Fruit fly (Drosophila melanogaster) whole organism, embryonic: ENCODE results near the gene cher.

Experiments
- Adf1 ChIP-seq: fragments of 200-800 bp; sonication (Bioruptor generic); IDR thresholded peaks from 2 replicates; pipeline ENCODE4 v1.3.6; 2022; ENCODE audit warnings: missing biosample characterization, missing genetic modification characterization
- B-H1 ChIP-seq: fragments of 200-800 bp; sonication (Bioruptor generic); IDR thresholded peaks from 3 replicates; pipeline ENCODE4 v1.3.6; 2022; ENCODE audit warnings: missing biosample characterization, missing genetic modification characterization
- C15 ChIP-seq: fragments of 200-800 bp; sonication (Bioruptor generic); IDR thresholded peaks from 3 replicates; pipeline ENCODE4 v1.3.6; 2022; ENCODE audit warnings: missing biosample characterization, missing genetic modification characterization
- CG10274 ChIP-seq: fragments of 200-800 bp; sonication (Bioruptor generic); optimal IDR thresholded peaks from 3 replicates; lab custom pipeline; 2017; ENCODE audit warnings: missing biosample characterization, mild to moderate bottlenecking, missing genetic modification characterization
- CG11093 ChIP-seq: fragments of 200-800 bp; sonication (Bioruptor generic); IDR thresholded peaks from 3 replicates; pipeline ENCODE4 v1.3.6; 2022; ENCODE audit warnings: missing biosample characterization, missing genetic modification characterization
- CG11456 ChIP-seq: fragments of 200-800 bp; sonication (Bioruptor generic); IDR thresholded peaks from 3 replicates; pipeline ENCODE4 v1.3.6; 2022; ENCODE audit warnings: missing biosample characterization, missing genetic modification characterization
- CG12071 ChIP-seq: fragments of 200-800 bp; sonication (Bioruptor generic); optimal IDR thresholded peaks from 3 replicates; lab custom pipeline; 2018; ENCODE audit warnings: missing biosample characterization, mild to moderate bottlenecking, missing genetic modification characterization
- CG1233 ChIP-seq: fragments of 200-800 bp; sonication (Bioruptor generic); optimal IDR thresholded peaks from 4 replicates; lab custom pipeline; 2018; ENCODE audit warnings: missing biosample characterization, mild to moderate bottlenecking, missing genetic modification characterization
- CG13424 ChIP-seq: fragments of 200-800 bp; sonication (Bioruptor generic); optimal IDR thresholded peaks from 2 replicates; lab custom pipeline; 2019; ENCODE audit warnings: missing biosample characterization, mild to moderate bottlenecking, missing genetic modification characterization, moderate library complexity
- CG16863 ChIP-seq: fragments of 200-800 bp; sonication (Bioruptor generic); optimal IDR thresholded peaks from 3 replicates; lab custom pipeline; 2016; ENCODE audit warnings: missing biosample characterization, missing genetic modification characterization
- CG18476 ChIP-seq: fragments of 200-800 bp; sonication (Bioruptor generic); optimal IDR thresholded peaks from 2 replicates; lab custom pipeline; 2016; ENCODE audit warnings: missing biosample characterization, mild to moderate bottlenecking, missing genetic modification characterization
- CG18619 ChIP-seq: fragments of 200-800 bp; sonication (Bioruptor generic); optimal IDR thresholded peaks from 3 replicates; lab custom pipeline; 2017; ENCODE audit warnings: missing biosample characterization, mild to moderate bottlenecking, missing genetic modification characterization
- CG2199 ChIP-seq: fragments of 200-800 bp; sonication (Bioruptor generic); IDR thresholded peaks from 3 replicates; pipeline ENCODE4 v1.3.6; 2022; ENCODE audit warnings: missing biosample characterization, missing genetic modification characterization
- CG30020 ChIP-seq: fragments of 200-800 bp; optimal IDR thresholded peaks from 2 replicates; lab custom pipeline; 2019; ENCODE audit warnings: missing biosample characterization, mild to moderate bottlenecking, missing genetic modification characterization, moderate library complexity
- CG32532 ChIP-seq: fragments of 200-800 bp; sonication (Bioruptor generic); IDR thresholded peaks from 2 replicates; pipeline ENCODE4 v1.3.6; 2022; ENCODE audit warnings: missing biosample characterization, missing genetic modification characterization
- CG33557 ChIP-seq: fragments of 200-800 bp; sonication (Bioruptor generic); optimal IDR thresholded peaks from 2 replicates; lab custom pipeline; 2019; ENCODE audit warnings: missing biosample characterization, mild to moderate bottlenecking, missing genetic modification characterization, moderate library complexity
- CG4617 ChIP-seq: fragments of 200-800 bp; sonication (Bioruptor generic); optimal IDR thresholded peaks from 3 replicates; lab custom pipeline; 2016; ENCODE audit warnings: missing biosample characterization, missing genetic modification characterization, borderline replicate concordance
- CG5953 ChIP-seq: fragments of 200-800 bp; sonication (Bioruptor generic); IDR thresholded peaks from 2 replicates; pipeline ENCODE4 v1.3.6; 2022; ENCODE audit warnings: missing biosample characterization, missing genetic modification characterization
- CG6813 ChIP-seq: fragments of 200-800 bp; sonication (Bioruptor generic); optimal IDR thresholded peaks from 2 replicates; lab custom pipeline; 2017; ENCODE audit warnings: missing biosample characterization, missing genetic modification characterization, mild to moderate bottlenecking, moderate library complexity, missing genetic modification reagents
- CG7271 ChIP-seq: fragments of 200-800 bp; sonication (Bioruptor generic); optimal IDR thresholded peaks from 2 replicates; lab custom pipeline; 2018; ENCODE audit warnings: missing biosample characterization, mild to moderate bottlenecking, missing genetic modification characterization, moderate library complexity
- CG7372 ChIP-seq: fragments of 200-800 bp; sonication (Bioruptor generic); IDR thresholded peaks from 2 replicates; pipeline ENCODE4 v1.3.6; 2022; ENCODE audit warnings: missing biosample characterization, missing genetic modification characterization
- CG7786 ChIP-seq: fragments of 200-800 bp; sonication (Bioruptor generic); optimal IDR thresholded peaks from 2 replicates; lab custom pipeline; 2016; ENCODE audit warnings: missing biosample characterization, missing genetic modification characterization
- CG7928 ChIP-seq: fragments of 200-800 bp; sonication (Bioruptor generic); optimal IDR thresholded peaks from 2 replicates; lab custom pipeline; 2017; ENCODE audit warnings: missing biosample characterization, mild to moderate bottlenecking, missing genetic modification characterization
- CG8290 ChIP-seq, 3 experiments: fragments of 200-800 bp; sonication (Bioruptor generic); optimal IDR thresholded peaks; 2 replicates each; lab custom pipeline; 2016 to 2019; ENCODE audit warnings: missing biosample characterization in 3 of 3, missing genetic modification characterization in 3 of 3, mild to moderate bottlenecking in 2 of 3, moderate library complexity in 1 of 3
- CG9876 ChIP-seq: fragments of 200-800 bp; sonication (Bioruptor generic); optimal IDR thresholded peaks from 2 replicates; lab custom pipeline; 2016; ENCODE audit warnings: missing biosample characterization, missing genetic modification characterization
- Camta ChIP-seq: fragments of 200-800 bp; sonication (Bioruptor generic); optimal IDR thresholded peaks from 2 replicates; lab custom pipeline; 2016; ENCODE audit warnings: missing biosample characterization, missing genetic modification characterization
- CoRest ChIP-seq: fragments of 200-800 bp; sonication (Bioruptor generic); optimal IDR thresholded peaks from 3 replicates; lab custom pipeline; 2018; ENCODE audit warnings: missing biosample characterization, mild to moderate bottlenecking, missing genetic modification characterization, moderate library complexity
- Dip2 ChIP-seq: fragments of 200-800 bp; sonication (Bioruptor generic); IDR thresholded peaks from 2 replicates; pipeline ENCODE4 v1.3.6; 2022; ENCODE audit warnings: missing biosample characterization, missing genetic modification characterization
- Dp ChIP-seq: fragments of 200-800 bp; sonication (Bioruptor generic); optimal IDR thresholded peaks from 2 replicates; lab custom pipeline; 2018; ENCODE audit warnings: missing biosample characterization, mild to moderate bottlenecking, missing genetic modification characterization, moderate library complexity
- Elba2 ChIP-seq: fragments of 200-800 bp; sonication (Bioruptor generic); optimal IDR thresholded peaks from 3 replicates; lab custom pipeline; 2016; ENCODE audit warnings: missing biosample characterization, missing genetic modification characterization
- HLH54F ChIP-seq: fragments of 200-800 bp; sonication (Bioruptor generic); optimal IDR thresholded peaks from 3 replicates; lab custom pipeline; 2016; ENCODE audit warnings: missing biosample characterization, missing genetic modification characterization
- Hand ChIP-seq: fragments of 200-800 bp; sonication (Bioruptor generic); optimal IDR thresholded peaks from 2 replicates; lab custom pipeline; 2017; ENCODE audit warnings: mild to moderate bottlenecking, missing biosample characterization, missing genetic modification reagents, missing genetic modification characterization
- Med ChIP-seq: fragments of 200-800 bp; sonication (Bioruptor generic); peaks from one replicate; lab custom pipeline; 2016; ENCODE audit warnings: missing biosample characterization, missing genetic modification characterization, mild to moderate bottlenecking, inconsistent platforms, moderate library complexity
- Rx ChIP-seq: fragments of 200-800 bp; sonication (Bioruptor generic); IDR thresholded peaks from 2 replicates; pipeline ENCODE4 v1.3.6; 2022; ENCODE audit warnings: missing biosample characterization, missing genetic modification characterization
- Sin3A ChIP-seq: fragments of >200 bp; optimal IDR thresholded peaks from 2 replicates; lab custom pipeline; 2018
- Sox102F ChIP-seq: fragments of 200-800 bp; sonication (Bioruptor generic); optimal IDR thresholded peaks from 2 replicates; lab custom pipeline; 2018; ENCODE audit warnings: missing biosample characterization, mild to moderate bottlenecking, missing genetic modification characterization, moderate library complexity
- Vsx1 ChIP-seq: fragments of 200-800 bp; sonication (Bioruptor generic); optimal IDR thresholded peaks from 2 replicates; lab custom pipeline; 2017; ENCODE audit warnings: missing biosample characterization, mild to moderate bottlenecking, missing genetic modification characterization, missing genetic modification reagents
- aop ChIP-seq: fragments of 200-800 bp; sonication (Bioruptor generic); IDR thresholded peaks from 2 replicates; pipeline ENCODE4 v1.3.6; 2022; ENCODE audit warnings: missing biosample characterization, missing genetic modification characterization
- bsh ChIP-seq, 2 experiments: fragments of 200-800 bp; sonication (Bioruptor generic); optimal IDR thresholded peaks; 2 replicates each; lab custom pipeline; 2017 to 2018; ENCODE audit warnings: mild to moderate bottlenecking in 2 of 2, missing biosample characterization in 2 of 2, missing genetic modification characterization in 2 of 2, moderate library complexity in 1 of 2
- btn ChIP-seq: fragments of 200-800 bp; sonication (Bioruptor generic); optimal IDR thresholded peaks from 2 replicates; lab custom pipeline; 2016; ENCODE audit warnings: missing biosample characterization, missing genetic modification characterization
- caup ChIP-seq: fragments of 200-800 bp; sonication (Bioruptor generic); optimal IDR thresholded peaks from 3 replicates; lab custom pipeline; 2017; ENCODE audit warnings: missing biosample characterization, mild to moderate bottlenecking, missing genetic modification characterization, moderate library complexity; ENCODE audit not compliant: severe bottlenecking
- chif ChIP-seq, 2 experiments: fragments of 200-800 bp; sonication (Bioruptor generic); optimal IDR thresholded peaks; 3 replicates each; lab custom pipeline; 2016; ENCODE audit warnings: missing biosample characterization in 2 of 2, missing genetic modification characterization in 2 of 2
- cwo ChIP-seq: fragments of 200-800 bp; sonication (Bioruptor generic); optimal IDR thresholded peaks from 3 replicates; lab custom pipeline; 2017; ENCODE audit warnings: missing biosample characterization, missing genetic modification characterization, mild to moderate bottlenecking, moderate library complexity, missing genetic modification reagents
- dmrt11E ChIP-seq: fragments of 200-800 bp; sonication (Bioruptor generic); optimal IDR thresholded peaks from 3 replicates; lab custom pipeline; 2018; ENCODE audit warnings: missing biosample characterization, mild to moderate bottlenecking, missing genetic modification characterization, moderate library complexity
- fd64A ChIP-seq: fragments of 200-800 bp; sonication (Bioruptor generic); optimal IDR thresholded peaks from 3 replicates; lab custom pipeline; 2018; ENCODE audit warnings: missing biosample characterization, mild to moderate bottlenecking, missing genetic modification characterization
- lbe ChIP-seq: fragments of 200-800 bp; sonication (Bioruptor generic); optimal IDR thresholded peaks from 2 replicates; lab custom pipeline; 2016; ENCODE audit warnings: missing biosample characterization, mild to moderate bottlenecking, missing genetic modification characterization
- pb ChIP-seq: fragments of 200-800 bp; sonication (Bioruptor generic); optimal IDR thresholded peaks from 3 replicates; lab custom pipeline; 2016; ENCODE audit warnings: missing biosample characterization, missing genetic modification characterization
- peb ChIP-seq: fragments of 200-800 bp; sonication (Bioruptor generic); IDR thresholded peaks from 2 replicates; pipeline ENCODE4 v1.3.6; 2022; ENCODE audit warnings: missing biosample characterization, missing genetic modification characterization
- prd ChIP-seq, 3 experiments: fragments of >200 bp in 2 of 3; fragments of 200-800 bp in 1 of 3; sonication (Bioruptor generic) in 1 of 3; optimal IDR thresholded peaks in 2 of 3; IDR thresholded peaks in 1 of 3; 2 replicates in 2 of 3; 3 replicates in 1 of 3; pipeline versions ENCODE4 v1.3.6 to Lab custom; 2017 to 2022; ENCODE audit warnings: missing biosample characterization in 1 of 3, missing genetic modification characterization in 1 of 3
- repo ChIP-seq: fragments of 200-800 bp; sonication (Bioruptor generic); optimal IDR thresholded peaks from 2 replicates; lab custom pipeline; 2016; ENCODE audit warnings: missing biosample characterization, missing genetic modification characterization
- unpg ChIP-seq: fragments of 200-800 bp; sonication (Bioruptor generic); optimal IDR thresholded peaks from 3 replicates; lab custom pipeline; 2018; ENCODE audit warnings: missing biosample characterization, mild to moderate bottlenecking, missing genetic modification characterization, moderate library complexity

cher gene

DNA sequence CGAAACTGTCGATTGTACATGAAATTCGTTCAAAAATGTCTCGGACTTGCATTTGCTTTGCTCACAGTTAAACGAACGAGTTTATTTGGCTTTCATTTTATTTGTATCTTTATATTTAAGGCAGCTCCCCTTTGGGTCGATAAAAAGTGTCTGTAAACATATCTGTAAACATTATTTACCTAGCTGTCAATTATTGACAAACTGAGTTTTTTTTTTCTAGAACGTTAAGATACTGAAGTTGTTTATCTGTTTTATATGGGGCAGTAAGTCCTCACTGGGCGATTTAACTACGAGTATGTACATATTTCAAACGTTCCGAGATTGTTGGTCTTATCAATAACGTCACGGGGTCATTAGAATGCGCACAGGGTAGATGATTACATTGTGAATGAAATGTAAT is 9.5 kb downstream of the cher start (continued):
- TF ChIP-seq CG33557 (GFP tag; lab: Kevin White, UChicago) (peak; percentile 69), Elba2 (GFP tag; lab: Kevin White, UChicago) (no peak), Adf1 (GFP tag; lab: Robert Waterston, UW) (no peak), HLH54F (GFP tag; lab: Kevin White, UChicago) (no peak), peb (GFP tag; lab: Robert Waterston, UW) (no peak), unpg (GFP tag; lab: Kevin White, UChicago) (peak; percentile 46), Hand (GFP tag; lab: Kevin White, UChicago) (no peak), CG11456 (GFP tag; lab: Robert Waterston, UW) (no peak), CG1233 (peak; percentile 20), lbe (GFP tag; lab: Kevin White, UChicago) (peak; percentile 45), cwo (GFP tag; lab: Kevin White, UChicago) (no peak), CG2199 (GFP tag; lab: Robert Waterston, UW) (no peak), Sox102F (GFP tag; lab: Kevin White, UChicago) (no peak), CoRest (tag; lab: Kevin White, UChicago) (no peak), CG8290 (GFP tag; optimal IDR thresholded peaks at IDR 0.05; lab: Kevin White, UChicago) (no peak), CG8290 (tag; optimal IDR thresholded peaks at IDR 0.05; lab: Kevin White, UChicago) (no peak), C15 (no peak), repo (no peak), CG4617 (GFP tag; lab: Kevin White, UChicago) (no peak), CG18619 (GFP tag; lab: Kevin White, UChicago) (peak; percentile 18), CG7928 (no peak), CG11093 (GFP tag; lab: Robert Waterston, UW) (no peak), CG10274 (GFP tag; lab: Kevin White, UChicago) (no peak), fd64A (GFP tag; lab: Kevin White, UChicago) (no peak), chif (GFP tag; optimal IDR thresholded peaks at IDR 0.05; lab: Kevin White, UChicago) (no peak), CG5953 (GFP tag; lab: Robert Waterston, UW) (no peak), Sin3A (lab: Kevin White, UChicago) (no peak), dmrt11E (tag; lab: Kevin White, UChicago) (no peak), Camta (GFP tag; lab: Kevin White, UChicago) (no peak), Med (GFP tag; lab: Kevin White, UChicago) (peak; percentile 63), CG6813 (GFP tag; lab: Kevin White, UChicago) (peak; percentile 63), btn (GFP tag; lab: Kevin White, UChicago) (no peak), CG7271 (tag; lab: Kevin White, UChicago) (no peak), CG12071 (no peak), CG18476 (GFP tag; lab: Kevin White, UChicago) (no peak), bsh (GFP tag; optimal IDR thresholded peaks at IDR 0.05; lab: Kevin White, UChicago) (no peak), Rx (GFP tag; lab: Robert Waterston, UW) (no peak), Dip2 (no peak), CG9876 (no peak), CG7372 (no peak), CG7786 (GFP tag; lab: Kevin White, UChicago) (no peak), CG30020 (no peak), Dp (GFP tag; lab: Kevin White, UChicago) (no peak), caup (peak; percentile 51), B-H1 (GFP tag; lab: Robert Waterston, UW) (no peak), prd (optimal IDR thresholded peaks at IDR 0.05; lab: Kevin White, UChicago) (no peak), prd (GFP tag; IDR thresholded peaks at IDR 0.05; lab: Robert Waterston, UW) (no peak), CG16863 (GFP tag; lab: Kevin White, UChicago) (no peak), pb (GFP tag; lab: Kevin White, UChicago) (no peak), CG32532 (no peak), CG13424 (tag; lab: Kevin White, UChicago) (peak; percentile 22), aop (no peak), Vsx1 (GFP tag; lab: Kevin White, UChicago) (no peak)
